Worm (Caenorhabditis elegans): ENCODE measurements around the gene T05C12.11.

Gene T05C12.11

ce11 chrII:8209476-8209875 is 39.2 kb upstream of the T05C12.11 start, which contains the start of gene M110.8:
Gene M110.8, minus strand, starts transcription at chrII:8209576.
- TF ChIP-seq ztf-7 (tag; optimal IDR thresholded peaks at IDR 0.05) (no peak), ceh-44 (GFP tag; IDR thresholded peaks at IDR 0.05) (no peak), nhr-237 (tag; optimal IDR thresholded peaks at IDR 0.05) (no peak), lsy-2 (tag; optimal IDR thresholded peaks at IDR 0.05) (no peak), ama-1 (optimal IDR thresholded peaks at IDR 0.05) (no peak), F26F4.8 (GFP tag; conservative IDR thresholded peaks at IDR 0.05) (no peak), zag-1 (tag; optimal IDR thresholded peaks at IDR 0.05) (no peak), madf-5 (GFP tag; IDR thresholded peaks at IDR 0.05) (no peak), lin-29 (GFP tag; IDR thresholded peaks at IDR 0.05) (no peak), ZK337.2 (GFP tag; IDR thresholded peaks at IDR 0.05) (no peak), tag-97 (GFP tag; IDR thresholded peaks at IDR 0.05) (no peak), ctbp-1 (GFP tag; IDR thresholded peaks at IDR 0.05) (no peak), T20F7.1 (GFP tag; optimal IDR thresholded peaks at IDR 0.05) (no peak)

ce11 chrII:8205612-8206011 is 35.3 kb upstream of the T05C12.11 start:
- TF ChIP-seq ceh-32 (tag; optimal IDR thresholded peaks at IDR 0.05; ENCODE audit: poor library complexity) (no peak), ceh-62 (tag; optimal IDR thresholded peaks at IDR 0.05) (no peak), pqm-1 (tag; optimal IDR thresholded peaks at IDR 0.05) (peak; percentile 40), lir-3 (tag; optimal IDR thresholded peaks at IDR 0.05) (no peak), daf-16 (GFP tag; optimal IDR thresholded peaks at IDR 0.05) (no peak), daf-16 (tag; optimal IDR thresholded peaks at IDR 0.05) (peak; percentile 2), nhr-28 (tag; optimal IDR thresholded peaks at IDR 0.05) (peak; percentile 59), zag-1 (tag; optimal IDR thresholded peaks at IDR 0.05) (no peak), mdl-1 (tag; optimal IDR thresholded peaks at IDR 0.05) (no peak)

DNA sequence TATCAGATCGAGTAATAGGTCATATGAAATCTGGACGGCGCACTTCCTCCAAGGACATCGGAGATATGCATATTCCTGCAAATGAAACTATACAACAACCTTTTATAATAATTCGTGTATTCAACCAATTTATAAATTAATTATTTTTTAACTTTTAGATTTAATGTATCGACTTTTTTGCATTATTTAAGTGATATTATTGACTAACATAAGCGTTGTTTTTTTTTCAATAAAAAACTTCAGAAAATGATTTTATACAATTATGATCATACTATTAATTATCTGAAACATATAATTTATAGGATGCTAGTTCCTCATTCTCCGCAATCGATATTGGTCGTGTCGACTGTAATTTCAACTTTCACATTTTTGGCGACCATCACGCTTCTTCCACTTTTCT is 33.8 kb upstream of the T05C12.11 start, which contains the start of gene col-76:
col-76 (plus strand) TSS at position 301 of the 400 bp plus-strand sequence.
- no peak for TF ChIP-seq Y105C5A.15 (GFP tag; IDR thresholded peaks at IDR 0.05)

ce11 chrII:8199803-8200202 is 29.5 kb upstream of the T05C12.11 start:
- TF ChIP-seq sdz-12 (GFP tag; optimal IDR thresholded peaks at IDR 0.05) (no peak), aha-1 (tag) (peak; percentile 78)

- no peak for TF ChIP-seq unc-130 (GFP tag; optimal IDR thresholded peaks at IDR 0.05)
- no peak for TF ChIP-seq nhr-48 (tag; optimal IDR thresholded peaks at IDR 0.05)
- no peak for TF ChIP-seq mxl-2 (GFP tag; conservative IDR thresholded peaks at IDR 0.05)
- no peak for TF ChIP-seq nhr-76 (tag; optimal IDR thresholded peaks at IDR 0.05)
- no peak for TF ChIP-seq spr-3 (GFP tag; optimal IDR thresholded peaks at IDR 0.05)
- TF ChIP-seq aly-2 (tag; optimal IDR thresholded peaks at IDR 0.05), result no peak
- TF ChIP-seq jun-1 (tag; optimal IDR thresholded peaks at IDR 0.05), result no peak
- TF ChIP-seq D1046.2 (GFP tag; IDR thresholded peaks at IDR 0.05), result no peak
- no peak for TF ChIP-seq nhr-28 (tag; optimal IDR thresholded peaks at IDR 0.05)
- no peak for TF ChIP-seq ceh-44 (GFP tag; IDR thresholded peaks at IDR 0.05)
- TF ChIP-seq php-3 (GFP tag; IDR thresholded peaks at IDR 0.05), result no peak
- no peak for TF ChIP-seq aha-1 (tag)
- no peak for TF ChIP-seq nhr-11 (tag; optimal IDR thresholded peaks at IDR 0.05)
- no peak for TF ChIP-seq madf-5 (GFP tag; IDR thresholded peaks at IDR 0.05)
Observed at ce11 chrII:8198503-8198902, 28.2 kb upstream of the T05C12.11 start, which contains the start of gene qua-1. Gene qua-1, plus strand, starts transcription at chrII:8198803.

- TF ChIP-seq unc-62 (GFP tag; optimal IDR thresholded peaks at IDR 0.05 in 1 of 2), result peak in 1 of 2 experiments; percentile 49
- no peak for TF ChIP-seq unc-62 (tag; optimal IDR thresholded peaks at IDR 0.05)
- TF ChIP-seq zfp-2 (tag; optimal IDR thresholded peaks at IDR 0.05), result no peak
Observed at ce11 chrII:8193922-8194321, 23.6 kb upstream of the T05C12.11 start.

Measured in whole organism, L4 larva.